Worm (Caenorhabditis elegans) whole organism, L4/young adult: ENCODE results near the gene gtf-2H5.

Source experiments
- W03F9.2 ChIP-seq: fragments of 150-350 bp; optimal IDR thresholded peaks from 2 replicates; lab custom pipeline; 2014; ENCODE audit warnings: missing biosample characterization, missing genetic modification characterization
- dao-5 ChIP-seq: sonication (generic microtip); optimal IDR thresholded peaks from 2 replicates; lab custom pipeline; 2016; ENCODE audit warnings: missing genotype, missing genetic modification characterization, moderate library complexity, missing compliant biosample characterization
- him-1 ChIP-seq: sonication (generic microtip); optimal IDR thresholded peaks from 2 replicates; lab custom pipeline; 2016; ENCODE audit warnings: missing genotype, missing genetic modification reagents, missing genetic modification characterization, missing compliant biosample characterization

Gene gtf-2H5

ce11 chrIII:595449-595848 is 18.1 kb upstream of the gtf-2H5 start:
- TF ChIP-seq him-1 (tag; lab: Kevin White, UChicago) (no peak), W03F9.2 (tag; lab: Kevin White, UChicago) (no peak), dao-5 (no peak)

DNA sequence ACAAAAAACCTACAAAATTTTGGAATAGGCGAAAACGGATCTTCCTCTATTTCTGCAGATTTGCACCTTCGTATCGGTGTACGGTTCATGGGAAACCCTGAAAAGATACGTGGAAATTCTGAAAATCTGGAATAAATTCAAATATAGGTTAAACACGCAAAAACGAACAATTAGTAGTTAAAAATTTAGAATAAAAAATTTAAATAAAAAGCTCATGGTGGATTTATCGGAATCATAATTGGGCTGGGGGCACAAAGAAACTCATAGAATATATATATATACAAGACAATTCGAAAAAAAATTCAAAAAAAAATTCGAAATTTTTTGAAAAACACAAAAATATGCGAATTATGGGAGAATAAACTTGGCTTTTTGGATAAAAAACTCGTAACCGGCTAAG is 9.6 kb upstream of the gtf-2H5 start, which contains the start of gene helq-1:
Gene helq-1 (minus strand): TSS at position 101 of the 400 bp plus-strand sequence.
- TF ChIP-seq W03F9.2 (tag; lab: Kevin White, UChicago) (no peak), dao-5 (no peak), him-1 (tag; lab: Kevin White, UChicago) (no peak)

- TF ChIP-seq him-1 (tag; lab: Kevin White, UChicago) (no peak), dao-5 (no peak), W03F9.2 (tag; lab: Kevin White, UChicago) (no peak)
Observed at ce11 chrIII:576555-576954, 812 bp downstream of the gtf-2H5 start.

DNA sequence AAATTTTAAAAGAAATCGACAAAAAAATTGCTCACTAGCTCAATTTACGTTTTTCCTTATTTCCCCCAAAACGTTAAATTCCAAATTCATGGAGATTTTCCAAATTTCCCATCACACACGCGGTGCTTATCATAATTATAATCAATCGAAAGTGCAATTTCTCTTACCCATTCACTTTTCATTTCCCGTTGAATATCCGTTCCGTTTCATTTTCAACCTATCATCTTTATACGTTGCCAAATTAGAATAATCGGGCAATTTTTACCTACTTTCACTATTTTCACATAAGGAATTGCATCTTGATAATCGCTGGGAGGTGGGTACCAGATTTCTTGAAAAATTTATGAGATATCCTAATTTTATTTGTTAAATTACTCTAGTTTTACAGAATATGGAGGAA is 8.6 kb downstream of the gtf-2H5 start:
- TF ChIP-seq W03F9.2 (tag; lab: Kevin White, UChicago) (no peak), dao-5 (no peak), him-1 (tag; lab: Kevin White, UChicago) (no peak)

DNA sequence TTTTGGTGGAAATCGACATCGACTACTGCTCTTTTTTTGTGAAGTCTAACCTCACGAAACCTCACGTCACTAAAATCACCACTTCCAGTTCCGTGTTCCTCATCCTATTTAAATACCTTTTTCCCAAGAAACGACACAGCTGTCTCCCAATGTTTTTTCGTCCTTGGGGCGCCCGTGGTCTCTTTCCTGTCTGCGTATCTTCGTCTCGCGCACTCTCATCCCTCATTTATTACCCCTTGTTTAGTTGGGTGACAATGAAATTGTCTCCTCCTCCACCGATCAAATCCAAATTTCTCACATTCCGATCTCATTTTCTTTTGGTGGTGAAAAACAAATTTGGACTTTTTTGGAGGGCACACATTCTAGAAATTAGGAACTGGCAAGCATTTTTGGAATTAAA is 12.6 kb downstream of the gtf-2H5 start:
- TF ChIP-seq dao-5 (no peak), W03F9.2 (tag; lab: Kevin White, UChicago) (no peak), him-1 (tag; lab: Kevin White, UChicago) (no peak)

ce11 chrIII:563755-564154 is 13.6 kb downstream of the gtf-2H5 start:
- TF ChIP-seq W03F9.2 (tag; lab: Kevin White, UChicago) (no peak), dao-5 (no peak), him-1 (tag; lab: Kevin White, UChicago) (no peak)

DNA sequence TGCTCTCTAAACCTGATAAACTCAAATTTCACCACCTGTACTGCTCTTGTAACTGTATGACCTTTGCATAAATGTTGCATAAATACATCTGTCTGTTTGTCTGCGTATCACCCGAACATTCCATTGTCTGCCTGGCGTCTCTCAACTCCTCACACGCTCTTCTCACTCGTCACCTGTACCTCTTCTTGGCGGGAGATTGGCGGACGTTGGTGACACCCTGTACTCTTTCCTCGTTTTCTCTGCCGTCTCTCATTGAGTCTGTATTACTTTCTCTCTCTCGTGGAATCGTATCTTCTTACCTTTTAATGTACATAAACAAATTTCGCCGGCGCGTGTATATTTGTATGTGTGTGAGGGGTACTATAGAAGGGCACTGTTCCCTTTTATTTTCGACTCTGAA is 18.5 kb downstream of the gtf-2H5 start:
- TF ChIP-seq W03F9.2 (tag; lab: Kevin White, UChicago) (no peak), him-1 (tag; lab: Kevin White, UChicago) (no peak), dao-5 (no peak)

ce11 chrIII:558083-558482 is 19.3 kb downstream of the gtf-2H5 start:
- TF ChIP-seq dao-5 (no peak), him-1 (tag; lab: Kevin White, UChicago) (no peak)

DNA sequence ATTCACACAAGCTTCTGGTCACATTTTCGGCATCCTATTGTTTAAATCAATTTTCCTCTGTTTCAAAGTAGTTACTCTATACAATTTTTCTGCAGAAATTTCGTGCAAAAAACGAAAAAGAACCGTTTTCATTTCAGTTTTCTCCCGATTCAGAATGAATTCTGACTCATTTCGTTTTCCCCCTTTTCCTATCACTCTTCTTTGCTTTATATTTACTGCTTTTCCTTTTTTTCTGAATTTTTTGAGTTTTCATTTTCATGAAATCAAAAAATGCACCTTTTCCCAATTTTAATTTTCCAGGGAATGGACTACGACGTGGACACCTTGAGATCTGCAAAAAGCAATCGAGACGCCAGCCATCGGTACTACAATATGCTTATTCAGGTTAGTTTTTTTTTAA is 21.7 kb downstream of the gtf-2H5 start, which contains the start of gene B0353.1:
Gene B0353.1 (plus strand): TSS at position 301 of the 400 bp plus-strand sequence.
- TF ChIP-seq W03F9.2 (tag; lab: Kevin White, UChicago) (no peak), dao-5 (no peak), him-1 (tag; lab: Kevin White, UChicago) (no peak)

- TF ChIP-seq W03F9.2 (tag; lab: Kevin White, UChicago) (no peak), him-1 (tag; lab: Kevin White, UChicago) (no peak), dao-5 (no peak)
Observed at ce11 chrIII:549231-549630, 28.1 kb downstream of the gtf-2H5 start.

DNA sequence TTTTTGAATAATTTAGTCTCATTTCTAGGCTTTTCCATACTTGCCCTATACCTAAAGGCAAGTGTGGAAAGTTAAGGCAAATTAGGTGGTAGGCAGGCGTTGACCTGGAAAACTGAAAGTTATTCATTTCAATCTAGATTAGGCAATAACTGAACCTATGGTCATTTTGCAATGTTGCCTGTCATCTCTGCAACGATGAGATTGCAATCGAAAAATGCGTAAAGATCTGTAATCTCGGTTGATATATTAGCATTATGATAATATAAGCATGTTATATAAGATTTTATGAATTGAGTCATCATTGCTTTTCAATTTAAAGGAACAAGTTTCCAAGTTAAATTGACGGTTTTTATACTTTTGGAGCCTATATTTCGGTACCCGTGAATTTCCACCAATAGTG is 29.7 kb downstream of the gtf-2H5 start:
- TF ChIP-seq him-1 (tag; lab: Kevin White, UChicago) = no peak
- TF ChIP-seq W03F9.2 (tag; lab: Kevin White, UChicago) = no peak
- TF ChIP-seq dao-5 = no peak

- no peak for TF ChIP-seq W03F9.2 (tag; lab: Kevin White, UChicago)
Observed at ce11 chrIII:541766-542165, 35.6 kb downstream of the gtf-2H5 start, which contains the start of gene T22F7.1. Gene T22F7.1 (plus strand): TSS chrIII:542066.

- TF ChIP-seq W03F9.2 (tag; lab: Kevin White, UChicago) = no peak
- no peak for TF ChIP-seq dao-5
- TF ChIP-seq him-1 (tag; lab: Kevin White, UChicago) = no peak
Observed at ce11 chrIII:537054-537453, 40.3 kb downstream of the gtf-2H5 start.

- peak; percentile 67 for TF ChIP-seq dao-5
- peak; percentile 9 for TF ChIP-seq W03F9.2 (tag; lab: Kevin White, UChicago)
- TF ChIP-seq him-1 (tag; lab: Kevin White, UChicago) = no peak
Observed at ce11 chrIII:535266-536107, 41.9 kb downstream of the gtf-2H5 start.

- TF ChIP-seq him-1 (tag; lab: Kevin White, UChicago) = no peak
- no peak for TF ChIP-seq W03F9.2 (tag; lab: Kevin White, UChicago)
- TF ChIP-seq dao-5 = no peak
Observed at ce11 chrIII:532152-532551, 45.2 kb downstream of the gtf-2H5 start.
